Worm (Caenorhabditis elegans) whole organism, early embryonic: ENCODE data around the gene C24A3.4.

Source experiments
- ama-1 ChIP-seq: fragments of 150-350 bp; optimal IDR thresholded peaks from 2 replicates; lab custom pipeline; 2014
- ceh-36 ChIP-seq: sonication (generic microtip); optimal IDR thresholded peaks from 2 replicates; lab custom pipeline; 2016; ENCODE audit warnings: missing genetic modification characterization, inconsistent platforms, missing compliant biosample characterization
- flt-1 ChIP-seq: fragments of 200-800 bp; sonication (Bioruptor generic); IDR thresholded peaks from 2 replicates; pipeline ENCODE4 v1.3.6; 2022; ENCODE audit warnings: missing genetic modification characterization, missing compliant biosample characterization
- hmbx-1 ChIP-seq: sonication (generic microtip); optimal IDR thresholded peaks from 2 replicates; lab custom pipeline; 2016; ENCODE audit warnings: mild to moderate bottlenecking, missing genetic modification characterization, missing compliant biosample characterization
- scrt-1 ChIP-seq: fragments of 200-800 bp; sonication (Bioruptor generic); IDR thresholded peaks from 2 replicates; pipeline ENCODE4 v1.3.6; 2022; ENCODE audit warnings: missing genetic modification characterization, missing compliant biosample characterization

DNA sequence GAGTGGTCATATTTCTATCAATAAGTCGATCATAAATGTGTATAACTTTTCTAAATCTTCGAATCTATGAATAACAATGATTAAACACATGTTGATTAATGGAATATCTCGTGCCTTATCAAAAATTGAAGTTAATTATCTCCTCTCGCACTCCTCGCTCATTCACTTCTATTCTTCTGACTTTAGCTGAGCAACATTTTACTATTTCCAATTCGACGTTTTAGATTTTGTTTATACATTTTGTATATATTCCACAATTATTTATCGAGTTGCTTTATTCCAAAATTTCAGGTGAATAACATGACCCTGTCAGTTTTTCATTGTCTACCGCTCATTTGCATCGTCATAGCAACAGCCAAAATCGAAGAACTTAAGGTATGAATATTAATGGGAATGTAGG is 35.1 kb downstream of the C24A3.4 start, which contains the start of gene T25B6.3:
- TF ChIP-seq ama-1 (no peak), hmbx-1 (no peak), ceh-36 (tag; lab: Kevin White, UChicago) (no peak), scrt-1 (GFP tag; lab: Robert Waterston, UW) (no peak), flt-1 (GFP tag; lab: Robert Waterston, UW) (no peak)
